Worm (Caenorhabditis elegans) whole organism, L4 larva: ENCODE measurements around the gene rps-29.

Source experiments
- ceh-28 ChIP-seq: fragments of 150-350 bp; optimal IDR thresholded peaks from 2 replicates; lab custom pipeline; 2014; ENCODE audit warnings: missing biosample characterization, missing genetic modification reagents, missing genetic modification characterization
- cey-2 ChIP-seq: sonication (generic microtip); optimal IDR thresholded peaks from 3 replicates; lab custom pipeline; 2017; ENCODE audit warnings: missing genetic modification characterization, mild to moderate bottlenecking, missing compliant biosample characterization, antibody characterized with exemption, borderline replicate concordance; ENCODE audit not compliant: insufficient read depth
- lin-39 ChIP-seq: fragments of 150-350 bp; optimal IDR thresholded peaks from 2 replicates; lab custom pipeline; 2014; ENCODE audit warnings: missing biosample characterization, missing genetic modification reagents, missing genetic modification characterization
- lir-3 ChIP-seq: sonication (generic microtip); optimal IDR thresholded peaks from 2 replicates; lab custom pipeline; 2016; ENCODE audit warnings: mild to moderate bottlenecking, missing genetic modification characterization, missing compliant biosample characterization
- mdl-1 ChIP-seq, 2 experiments: fragments of 150-350 bp in 1 of 2; sonication (generic microtip) in 1 of 2; optimal IDR thresholded peaks; 2 replicates each; lab custom pipeline; 2014 to 2017; ENCODE audit warnings: missing biosample characterization in 2 of 2, missing genetic modification characterization in 2 of 2
- snpc-4 ChIP-seq: fragments of 150-350 bp; optimal IDR thresholded peaks from 2 replicates; lab custom pipeline; 2014; ENCODE audit warnings: missing biosample characterization, missing genetic modification characterization
- zfp-2 ChIP-seq: sonication (generic microtip); optimal IDR thresholded peaks from 2 replicates; lab custom pipeline; 2016; ENCODE audit warnings: mild to moderate bottlenecking, missing genetic modification characterization, missing compliant biosample characterization
- zip-2 ChIP-seq: fragments of 150-350 bp; optimal IDR thresholded peaks from 2 replicates; lab custom pipeline; 2014; ENCODE audit warnings: missing biosample characterization, missing genetic modification characterization
- ztf-11 ChIP-seq: fragments of 150-350 bp; optimal IDR thresholded peaks from 2 replicates; lab custom pipeline; 2014; ENCODE audit warnings: missing biosample characterization, missing genetic modification characterization

ce11 chrIII:762508-762907 lies 31.6 kb upstream of the rps-29 start:
- TF ChIP-seq zip-2 (tag; lab: Kevin White, UChicago): no peak
- no peak for TF ChIP-seq zfp-2
- TF ChIP-seq lin-39 (tag; lab: Kevin White, UChicago): no peak
- no peak for TF ChIP-seq snpc-4 (tag; lab: Kevin White, UChicago)
- TF ChIP-seq ztf-11 (tag; lab: Kevin White, UChicago): no peak
- no peak for TF ChIP-seq lir-3 (tag; lab: Kevin White, UChicago)
- no peak for TF ChIP-seq mdl-1 (tag; optimal IDR thresholded peaks at IDR 0.05; lab: Kevin White, UChicago)
- no peak for TF ChIP-seq ceh-28 (tag; lab: Kevin White, UChicago)
- no peak for TF ChIP-seq cey-2 (tag; lab: Kevin White, UChicago)
